Fruit fly (Drosophila melanogaster) Kc167 (cell line): ENCODE data around the gene mbm.

Experiments
- Sin3A ChIP-seq: fragments of >200 bp; optimal IDR thresholded peaks from 2 replicates; lab custom pipeline; 2018; ENCODE audit warnings: missing external identifiers
- h ChIP-seq: fragments of >200 bp; optimal IDR thresholded peaks from 3 replicates; lab custom pipeline; 2018; ENCODE audit warnings: missing external identifiers
- psq ChIP-seq: fragments of >200 bp; optimal IDR thresholded peaks from 2 replicates; lab custom pipeline; 2017; ENCODE audit warnings: missing external identifiers
- ttk ChIP-seq: sonication (Bioruptor generic); optimal IDR thresholded peaks from 2 replicates; lab custom pipeline; 2017; ENCODE audit warnings: missing external identifiers

- TF ChIP-seq h (lab: Kevin White, UChicago), result no peak
- TF ChIP-seq ttk (lab: Kevin White, UChicago), result no peak
- no peak for TF ChIP-seq psq (lab: Kevin White, UChicago)
- no peak for TF ChIP-seq Sin3A
These were observed 30.4 kb downstream of the mbm start for dm6 chr2L:243123-243522.
